Fruit fly (Drosophila melanogaster): Measurements from ENCODE around the gene MTA1-like.

DNA sequence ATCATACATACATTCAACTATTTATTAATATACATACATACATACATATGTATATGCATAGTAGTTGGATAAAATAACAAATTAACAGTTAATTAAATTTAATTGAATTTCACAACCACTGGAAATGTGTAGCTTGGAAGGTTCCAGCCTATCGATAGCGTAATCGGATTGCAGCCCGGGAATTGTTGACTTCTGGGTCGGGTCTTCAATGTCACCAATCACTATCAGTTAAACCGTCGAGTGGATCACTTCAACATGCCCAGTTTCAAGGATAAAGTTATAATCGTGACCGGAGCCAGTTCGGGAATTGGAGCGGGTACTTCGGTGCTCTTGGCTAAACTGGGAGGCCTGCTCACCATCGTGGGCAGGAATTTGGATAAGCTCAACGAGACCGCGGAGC, 15.1 kb downstream of the MTA1-like start, which contains the start of gene CG12171:
- TF ChIP-seq CG4820 (GFP tag; optimal IDR thresholded peaks at IDR 0.05): no peak
- TF ChIP-seq CG12071 (GFP tag; optimal IDR thresholded peaks at IDR 0.05): no peak
- TF ChIP-seq sisA (GFP tag; IDR thresholded peaks at IDR 0.05): no peak
